Fruit fly (Drosophila melanogaster): ENCODE results near the gene galla-2.

dm6 chr3L:10863925-10864324, 18.8 kb upstream of the galla-2 start:
- no peak for TF ChIP-seq psq (optimal IDR thresholded peaks at IDR 0.05)
- TF ChIP-seq insv (optimal IDR thresholded peaks at IDR 0.05): no peak
- no peak for TF ChIP-seq h (optimal IDR thresholded peaks at IDR 0.05)
- TF ChIP-seq ttk (optimal IDR thresholded peaks at IDR 0.05): no peak
- TF ChIP-seq Myc (optimal IDR thresholded peaks at IDR 0.05): no peak
- no peak for TF ChIP-seq Sin3A (optimal IDR thresholded peaks at IDR 0.05)

Data from Kc167 (cell line).